In the genomic region with DNA sequence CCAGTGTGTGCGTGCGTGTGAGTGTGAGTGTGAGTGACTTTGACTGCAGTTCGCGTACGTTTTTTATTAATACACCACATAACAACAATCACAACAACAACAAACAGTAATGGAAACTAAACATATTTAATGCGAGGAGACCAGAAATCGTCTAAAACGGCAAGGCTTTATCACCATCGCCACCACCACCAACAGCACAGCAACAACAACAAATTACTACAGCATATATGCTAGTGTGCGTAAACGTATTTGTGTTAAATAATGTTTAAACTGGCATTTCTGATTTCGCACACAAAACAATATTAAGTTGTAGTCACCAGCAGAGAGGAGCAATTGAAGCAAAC, we compare ENCODE assay signal across 4 fruit fly cellular contexts.
TF ChIP-seq lines count a peak whose summit lies in the region.

No protein-coding gene starts in this region.

- TF ChIP-seq CTCF in whole organism, embryonic (GFP tag; optimal IDR thresholded peaks at IDR 0.05; lab: Kevin White, UChicago) = no peak

TF ChIP-seq in whole organism, 6 proteins besides CTCF, POLR2A, EP300 and RAD21:
- TF ChIP-seq EcR (GFP tag; optimal IDR thresholded peaks at IDR 0.05; lab: Kevin White, UChicago) (no peak), CG8478 (optimal IDR thresholded peaks at IDR 0.05; lab: Kevin White, UChicago) (peak; percentile 67)

TF ChIP-seq in whole organism, embryonic, 481 proteins besides CTCF, POLR2A, EP300 and RAD21 (continues in another document):
- TF ChIP-seq klu (GFP tag; IDR thresholded peaks at IDR 0.05; lab: Robert Waterston, UW) (no peak), en (GFP tag; optimal IDR thresholded peaks at IDR 0.05; lab: Kevin White, UChicago) (no peak), nom (GFP tag; optimal IDR thresholded peaks at IDR 0.05; lab: Kevin White, UChicago) (no peak), CG13894 (tag; optimal IDR thresholded peaks at IDR 0.05; lab: Kevin White, UChicago) (no peak), Dip3 (GFP tag; optimal IDR thresholded peaks at IDR 0.05; lab: Kevin White, UChicago) (no peak), Dbx (GFP tag; IDR thresholded peaks at IDR 0.05; lab: Robert Waterston, UW) (no peak), gt (GFP tag; IDR thresholded peaks at IDR 0.05; lab: Robert Waterston, UW) (no peak), CG8478 (optimal IDR thresholded peaks at IDR 0.05; lab: Kevin White, UChicago) (peak; percentile 94), Dek (tag; optimal IDR thresholded peaks at IDR 0.05; lab: Kevin White, UChicago) (no peak), lola (GFP tag; optimal IDR thresholded peaks at IDR 0.05; lab: Kevin White, UChicago) (peak in 1 of 3 experiments; percentile 88), Eip74EF (GFP tag; optimal IDR thresholded peaks at IDR 0.05; lab: Kevin White, UChicago) (peak in 1 of 2 experiments; percentile 26), NC2β (GFP tag; optimal IDR thresholded peaks at IDR 0.05; lab: Kevin White, UChicago) (no peak), jigr1 (GFP tag; IDR thresholded peaks at IDR 0.05; lab: Robert Waterston, UW) (no peak), lilli (GFP tag; optimal IDR thresholded peaks at IDR 0.05; lab: Kevin White, UChicago) (no peak), CG17361 (GFP tag; IDR thresholded peaks at IDR 0.05; lab: Robert Waterston, UW) (no peak), Camta (GFP tag; optimal IDR thresholded peaks at IDR 0.05; lab: Kevin White, UChicago) (no peak), chinmo (GFP tag; IDR thresholded peaks at IDR 0.05; lab: Robert Waterston, UW; ENCODE audit: partially characterized antibody) (0 out of 4 replicates have a peak, but pooled peaks have one; percentile 21), CG11696 (GFP tag; IDR thresholded peaks at IDR 0.05; lab: Robert Waterston, UW) (no peak), amos (GFP tag; IDR thresholded peaks at IDR 0.05; lab: Robert Waterston, UW; ENCODE audit: partially characterized antibody) (no peak), CG32532 (GFP tag; IDR thresholded peaks at IDR 0.05; lab: Robert Waterston, UW) (no peak), trem (tag; optimal IDR thresholded peaks at IDR 0.05; lab: Kevin White, UChicago) (no peak), sim (GFP tag; IDR thresholded peaks at IDR 0.05; lab: Robert Waterston, UW) (no peak), CG4360 (GFP tag; IDR thresholded peaks at IDR 0.05; lab: Robert Waterston, UW) (peak; percentile 77), Scr (GFP tag; IDR thresholded peaks at IDR 0.05; lab: Robert Waterston, UW; ENCODE audit: partially characterized antibody) (no peak), CG5953 (GFP tag; IDR thresholded peaks at IDR 0.05; lab: Robert Waterston, UW) (no peak), tap (tag; optimal IDR thresholded peaks at IDR 0.05; lab: Kevin White, UChicago) (no peak), CG11398 (GFP tag; optimal IDR thresholded peaks at IDR 0.05; lab: Kevin White, UChicago) (no peak), Side (GFP tag; optimal IDR thresholded peaks at IDR 0.05; lab: Kevin White, UChicago) (no peak), abd-A (tag; optimal IDR thresholded peaks at IDR 0.05; lab: Kevin White, UChicago) (no peak)

TF ChIP-seq in whole organism, prepupa, 60 proteins besides CTCF, POLR2A, EP300 and RAD21:
- TF ChIP-seq CG34406 (GFP tag; optimal IDR thresholded peaks at IDR 0.05; lab: Kevin White, UChicago) (no peak), svp (GFP tag; lab: Kevin White, UChicago) (peak; percentile 28)

TF ChIP-seq in whole organism, wandering third instar larva, 38 proteins besides CTCF, POLR2A, EP300 and RAD21:
- TF ChIP-seq N (GFP tag; optimal IDR thresholded peaks at IDR 0.05; lab: Kevin White, UChicago) (peak; percentile 90), tai (GFP tag; optimal IDR thresholded peaks at IDR 0.05; lab: Kevin White, UChicago) (no peak), lola (GFP tag; optimal IDR thresholded peaks at IDR 0.05; lab: Kevin White, UChicago) (no peak), fru (GFP tag; optimal IDR thresholded peaks at IDR 0.05; lab: Kevin White, UChicago) (peak; percentile 17), Dif (GFP tag; optimal IDR thresholded peaks at IDR 0.05; lab: Kevin White, UChicago; ENCODE audit: partially characterized antibody) (no peak), Hr78 (GFP tag; optimal IDR thresholded peaks at IDR 0.05; lab: Kevin White, UChicago) (peak; percentile 37)
